Worm (Caenorhabditis elegans): ENCODE results near the gene cwp-5.

The cwp-5 gene

ce11 chrX:13165686-13166085 lies 24.1 kb downstream of the cwp-5 start:
- TF ChIP-seq nfya-1 (tag; optimal IDR thresholded peaks at IDR 0.05; ENCODE audit: insufficient read depth) (no peak), jun-1 (tag; optimal IDR thresholded peaks at IDR 0.05) (peak; percentile 90), eor-1 (tag; optimal IDR thresholded peaks at IDR 0.05) (no peak), lin-39 (tag; optimal IDR thresholded peaks at IDR 0.05) (no peak), egl-27 (tag; optimal IDR thresholded peaks at IDR 0.05) (no peak), skn-1 (tag; optimal IDR thresholded peaks at IDR 0.05) (no peak), nhr-77 (tag; optimal IDR thresholded peaks at IDR 0.05) (no peak), lin-15B (tag; optimal IDR thresholded peaks at IDR 0.05) (no peak), unc-39 (tag; optimal IDR thresholded peaks at IDR 0.05) (no peak), fkh-10 (GFP tag; optimal IDR thresholded peaks at IDR 0.05) (no peak), elt-3 (tag; optimal IDR thresholded peaks at IDR 0.05) (peak in 2 of 3 experiments; percentile 66 to 91), aly-2 (tag; optimal IDR thresholded peaks at IDR 0.05) (no peak), ztf-11 (tag; optimal IDR thresholded peaks at IDR 0.05) (no peak), mml-1 (tag; optimal IDR thresholded peaks at IDR 0.05) (no peak), daf-12 (tag; optimal IDR thresholded peaks at IDR 0.05) (no peak), nhr-67 (tag; optimal IDR thresholded peaks at IDR 0.05) (no peak), nhr-43 (tag; optimal IDR thresholded peaks at IDR 0.05; ENCODE audit: poor library complexity, severe bottlenecking) (no peak), elt-1 (tag; optimal IDR thresholded peaks at IDR 0.05) (no peak), egl-5 (tag; optimal IDR thresholded peaks at IDR 0.05) (no peak), ztf-4 (tag; optimal IDR thresholded peaks at IDR 0.05) (no peak), nhr-11 (tag; optimal IDR thresholded peaks at IDR 0.05) (no peak), ZK546.5 (tag; optimal IDR thresholded peaks at IDR 0.05) (no peak), snpc-4 (tag; optimal IDR thresholded peaks at IDR 0.05) (no peak), nhr-23 (tag; optimal IDR thresholded peaks at IDR 0.05) (peak; percentile 40), nhr-237 (tag; optimal IDR thresholded peaks at IDR 0.05) (no peak), nhr-76 (tag; optimal IDR thresholded peaks at IDR 0.05) (no peak), hmg-11 (tag; optimal IDR thresholded peaks at IDR 0.05) (no peak), pqm-1 (tag; optimal IDR thresholded peaks at IDR 0.05) (peak; percentile 98), nhr-25 (tag; optimal IDR thresholded peaks at IDR 0.05) (no peak), sea-2 (GFP tag; optimal IDR thresholded peaks at IDR 0.05) (no peak), R02D3.7 (tag; optimal IDR thresholded peaks at IDR 0.05) (no peak), unc-62 (GFP tag; optimal IDR thresholded peaks at IDR 0.05) (no peak), ceh-16 (tag; optimal IDR thresholded peaks at IDR 0.05) (no peak), mdl-1 (tag; optimal IDR thresholded peaks at IDR 0.05) (no peak), elt-2 (tag; optimal IDR thresholded peaks at IDR 0.05) (peak; percentile 99), lsy-12 (tag; optimal IDR thresholded peaks at IDR 0.05) (no peak), ceh-28 (tag; optimal IDR thresholded peaks at IDR 0.05) (peak; percentile 45), fos-1 (tag; optimal IDR thresholded peaks at IDR 0.05) (peak; percentile 58), ceh-9 (tag; optimal IDR thresholded peaks at IDR 0.05) (no peak), ama-1 (optimal IDR thresholded peaks at IDR 0.05) (no peak), fkh-2 (tag; optimal IDR thresholded peaks at IDR 0.05) (no peak), pha-4 (tag; optimal IDR thresholded peaks at IDR 0.05) (peak; percentile 74), tbx-2 (tag; optimal IDR thresholded peaks at IDR 0.05) (no peak), nhr-28 (tag; optimal IDR thresholded peaks at IDR 0.05) (no peak), zag-1 (tag; optimal IDR thresholded peaks at IDR 0.05) (no peak), nhr-12 (tag; optimal IDR thresholded peaks at IDR 0.05) (no peak), ceh-82 (tag; optimal IDR thresholded peaks at IDR 0.05) (no peak)

- peak; percentile 71 for TF ChIP-seq elt-1 (tag; optimal IDR thresholded peaks at IDR 0.05)
- TF ChIP-seq nhr-43 (tag; optimal IDR thresholded peaks at IDR 0.05; ENCODE audit: poor library complexity, severe bottlenecking): peak; percentile 48
- peak; percentile 7 for TF ChIP-seq nfya-1 (tag; optimal IDR thresholded peaks at IDR 0.05; ENCODE audit: insufficient read depth)
- peak; percentile 28 for TF ChIP-seq nhr-25 (tag; optimal IDR thresholded peaks at IDR 0.05)
- peak; percentile 53 for TF ChIP-seq nhr-23 (tag; optimal IDR thresholded peaks at IDR 0.05)
- TF ChIP-seq sea-2 (GFP tag; optimal IDR thresholded peaks at IDR 0.05): no peak
- no peak for TF ChIP-seq nhr-12 (tag; optimal IDR thresholded peaks at IDR 0.05)
- TF ChIP-seq lsy-12 (tag; optimal IDR thresholded peaks at IDR 0.05): peak; percentile 48
Observed at ce11 chrX:13164301-13164700, 25.5 kb downstream of the cwp-5 start.
